Worm (Caenorhabditis elegans): Measurements from ENCODE around the gene str-170.

Gene str-170

DNA sequence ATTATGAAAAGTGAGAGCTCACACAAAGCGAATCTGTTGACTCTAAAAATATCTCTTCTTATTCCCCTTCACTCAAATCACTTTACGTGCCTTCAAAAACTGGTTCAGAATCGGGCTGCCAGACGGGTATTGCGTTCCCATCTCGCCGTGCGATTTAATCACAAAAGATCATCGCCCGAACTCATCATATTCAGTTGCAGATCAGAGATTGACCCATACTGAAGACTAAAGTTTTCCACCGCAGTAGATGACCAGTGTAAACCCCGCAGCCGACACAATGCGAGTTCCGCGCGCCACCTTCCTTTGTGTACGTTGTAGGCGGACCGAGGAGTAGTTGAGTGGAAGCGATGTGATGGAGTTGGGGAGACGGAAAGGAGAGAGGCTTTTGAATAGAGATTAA, 3.4 kb downstream of the str-170 start (continued):
- no peak for TF ChIP-seq ztf-22 (GFP tag; optimal IDR thresholded peaks at IDR 0.05)

DNA sequence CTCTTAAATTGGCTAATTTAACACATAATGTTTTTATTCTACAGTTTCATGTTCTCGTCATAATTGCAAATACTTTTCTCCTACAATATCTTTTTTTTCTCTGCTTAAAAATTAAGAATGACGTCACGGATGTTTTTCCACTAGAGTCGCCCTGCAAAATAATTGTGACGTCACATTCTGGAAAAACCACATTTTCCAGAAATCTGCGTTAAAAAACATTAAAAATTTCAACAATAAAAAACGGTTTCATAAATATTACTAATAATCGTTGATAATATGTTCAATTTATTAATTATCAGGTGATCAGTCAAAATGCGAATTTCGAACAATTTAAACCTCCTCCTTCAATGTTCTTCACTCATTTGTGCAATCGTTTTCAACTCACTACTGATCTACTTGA, 6.8 kb downstream of the str-170 start, which contains the start of gene str-166:
Gene str-166 (plus strand): TSS at position 301 of the 400 bp plus-strand sequence.
- TF ChIP-seq tbx-9 (tag; optimal IDR thresholded peaks at IDR 0.05; ENCODE audit: borderline replicate concordance) (no peak), K11D2.4 (GFP tag; IDR thresholded peaks at IDR 0.05) (no peak), xnd-1 (tag; optimal IDR thresholded peaks at IDR 0.05) (no peak), F37B4.10 (GFP tag; IDR thresholded peaks at IDR 0.05) (no peak), F23B12.7 (tag; optimal IDR thresholded peaks at IDR 0.05; ENCODE audit: insufficient read depth) (no peak), mes-4 (tag; optimal IDR thresholded peaks at IDR 0.05) (no peak), chd-7 (tag; optimal IDR thresholded peaks at IDR 0.05) (no peak), let-607 (tag; optimal IDR thresholded peaks at IDR 0.05) (no peak), pha-4 (tag; optimal IDR thresholded peaks at IDR 0.05) (no peak), nhr-27 (tag; optimal IDR thresholded peaks at IDR 0.05) (no peak), T26A5.8 (tag; optimal IDR thresholded peaks at IDR 0.05) (no peak), F57A8.1 (GFP tag; optimal IDR thresholded peaks at IDR 0.05) (no peak), ets-4 (GFP tag; optimal IDR thresholded peaks at IDR 0.05) (no peak), Y56A3A.18 (GFP tag; IDR thresholded peaks at IDR 0.05) (no peak), aptf-2 (GFP tag; conservative IDR thresholded peaks at IDR 0.05) (no peak), F49E8.2 (tag; optimal IDR thresholded peaks at IDR 0.05; ENCODE audit: insufficient read depth) (no peak), let-526 (GFP tag; IDR thresholded peaks at IDR 0.05) (no peak), dpl-1 (GFP tag; optimal IDR thresholded peaks at IDR 0.05) (no peak), F33H1.4 (GFP tag; IDR thresholded peaks at IDR 0.05) (no peak), ceh-91 (GFP tag; IDR thresholded peaks at IDR 0.05) (no peak)

DNA sequence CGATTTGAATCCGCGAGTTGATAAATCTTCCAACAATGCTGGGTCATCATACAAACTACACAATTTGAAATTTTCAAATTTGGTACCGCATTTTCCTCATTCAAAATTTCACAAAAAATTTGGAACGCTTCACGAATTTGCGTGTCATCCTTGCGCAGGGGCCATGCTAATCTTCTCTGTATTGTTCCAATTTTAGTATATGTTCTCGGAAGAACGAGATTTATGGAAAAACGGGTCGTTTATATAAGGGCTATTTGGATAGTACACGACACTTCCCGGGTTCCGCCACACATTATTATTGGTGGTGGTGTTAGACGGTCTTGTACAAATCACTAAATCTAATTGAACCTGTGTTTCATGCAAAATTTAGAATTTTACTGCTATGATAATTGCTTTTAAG, 8.2 kb downstream of the str-170 start:
- TF ChIP-seq F23B12.7 (tag; optimal IDR thresholded peaks at IDR 0.05; ENCODE audit: insufficient read depth) (no peak), Y53F4B.3 (GFP tag; IDR thresholded peaks at IDR 0.05) (no peak), pha-4 (tag; optimal IDR thresholded peaks at IDR 0.05) (no peak), F49E8.2 (tag; optimal IDR thresholded peaks at IDR 0.05; ENCODE audit: insufficient read depth) (no peak), mcd-1 (GFP tag; IDR thresholded peaks at IDR 0.05) (no peak), madf-6 (GFP tag; IDR thresholded peaks at IDR 0.05) (no peak), madf-8 (GFP tag; conservative IDR thresholded peaks at IDR 0.05) (no peak), snpc-3.4 (tag; optimal IDR thresholded peaks at IDR 0.05) (peak; percentile 52), ztf-26 (tag; optimal IDR thresholded peaks at IDR 0.05) (no peak), Y67H2A.10 (GFP tag; conservative IDR thresholded peaks at IDR 0.05) (no peak), dox-1 (GFP tag; IDR thresholded peaks at IDR 0.05) (no peak), egrh-3 (GFP tag; IDR thresholded peaks at IDR 0.05) (no peak), ztf-18 (tag; optimal IDR thresholded peaks at IDR 0.05) (peak; percentile 23), hmg-20 (GFP tag; IDR thresholded peaks at IDR 0.05) (no peak), C06A6.2 (GFP tag; conservative IDR thresholded peaks at IDR 0.05) (no peak), ZK185.1 (tag; optimal IDR thresholded peaks at IDR 0.05; ENCODE audit: poor library complexity, severe bottlenecking) (no peak), snpc-1.1 (tag; optimal IDR thresholded peaks at IDR 0.05; ENCODE audit: insufficient read depth) (peak; percentile 88), dpff-1 (tag; optimal IDR thresholded peaks at IDR 0.05) (no peak), F57C9.4 (tag; optimal IDR thresholded peaks at IDR 0.05) (no peak), lin-35 (GFP tag; optimal IDR thresholded peaks at IDR 0.05) (no peak), F55B11.4 (tag; optimal IDR thresholded peaks at IDR 0.05; ENCODE audit: borderline replicate concordance, insufficient read depth) (no peak), zfh-2 (GFP tag; conservative IDR thresholded peaks at IDR 0.05) (no peak), nhr-80 (tag; optimal IDR thresholded peaks at IDR 0.05) (no peak), hlh-12 (tag; optimal IDR thresholded peaks at IDR 0.05) (no peak), C17E4.6 (GFP tag; IDR thresholded peaks at IDR 0.05) (peak; percentile 44; the same call in 1 of the 2 replicates), F10E7.11 (tag; optimal IDR thresholded peaks at IDR 0.05) (no peak), zim-3 (tag; optimal IDR thresholded peaks at IDR 0.05) (no peak), ceh-40 (GFP tag; IDR thresholded peaks at IDR 0.05) (no peak), K11D2.4 (GFP tag; IDR thresholded peaks at IDR 0.05) (no peak)
